Worm (Caenorhabditis elegans) whole organism, mixed stage, embryonic: ENCODE measurements around the gene T02H6.6.

Experiments
- ceh-43 ChIP-seq: fragments of 200-800 bp; sonication (Bioruptor generic); optimal IDR thresholded peaks from 2 replicates; lab custom pipeline; 2018; ENCODE audit warnings: mild to moderate bottlenecking, missing genetic modification characterization, moderate library complexity, missing compliant biosample characterization
- ceh-83 ChIP-seq: fragments of 200-800 bp; sonication (Bioruptor generic); optimal IDR thresholded peaks from 2 replicates; lab custom pipeline; 2018; ENCODE audit warnings: mild to moderate bottlenecking, missing genetic modification characterization, missing compliant biosample characterization
- ces-1 ChIP-seq: fragments of 150-350 bp; optimal IDR thresholded peaks from 2 replicates; lab custom pipeline; 2014; ENCODE audit warnings: missing biosample characterization, missing genetic modification reagents, missing genetic modification characterization
- drap-1 ChIP-seq: fragments of 200-800 bp; sonication (Bioruptor generic); optimal IDR thresholded peaks from 3 replicates; lab custom pipeline; 2018; ENCODE audit warnings: mild to moderate bottlenecking, missing genetic modification characterization, missing compliant biosample characterization
- elt-3 ChIP-seq: fragments of 150-350 bp; optimal IDR thresholded peaks from 2 replicates; lab custom pipeline; 2014; ENCODE audit warnings: missing biosample characterization, missing genetic modification characterization
- lsy-2 ChIP-seq: fragments of 150-350 bp; optimal IDR thresholded peaks from 2 replicates; lab custom pipeline; 2014; ENCODE audit warnings: missing biosample characterization, missing genetic modification characterization
- mep-1 ChIP-seq: fragments of 150-350 bp; optimal IDR thresholded peaks from 2 replicates; lab custom pipeline; 2017; ENCODE audit warnings: missing biosample characterization, missing genetic modification reagents, missing genetic modification characterization, inconsistent platforms
- mls-2 ChIP-seq: sonication (generic microtip); optimal IDR thresholded peaks from 2 replicates; lab custom pipeline; 2016; ENCODE audit warnings: mild to moderate bottlenecking, missing genetic modification characterization, moderate library complexity, missing compliant biosample characterization
- nhr-12 ChIP-seq: fragments of 150-350 bp; optimal IDR thresholded peaks from 2 replicates; lab custom pipeline; 2014; ENCODE audit warnings: missing biosample characterization, missing genetic modification characterization
- nhr-76 ChIP-seq: sonication (generic microtip); optimal IDR thresholded peaks from 2 replicates; lab custom pipeline; 2017; ENCODE audit warnings: missing biosample characterization, missing genetic modification characterization
- pha-4 ChIP-seq: fragments of 150-350 bp; optimal IDR thresholded peaks from 2 replicates; lab custom pipeline; 2018; ENCODE audit warnings: missing biosample characterization, missing genetic modification reagents, missing genetic modification characterization
- snpc-4 ChIP-seq: fragments of 150-350 bp; optimal IDR thresholded peaks from 2 replicates; lab custom pipeline; 2014; ENCODE audit warnings: missing biosample characterization, missing genetic modification characterization
- unc-120 ChIP-seq: sonication (generic microtip); optimal IDR thresholded peaks from 2 replicates; lab custom pipeline; 2017; ENCODE audit warnings: missing genetic modification characterization, missing compliant biosample characterization; ENCODE audit not compliant: poor library complexity, severe bottlenecking
- unc-62 ChIP-seq: fragments of 150-350 bp; optimal IDR thresholded peaks from 2 replicates; lab custom pipeline; 2014; ENCODE audit warnings: missing biosample characterization, missing genetic modification reagents, missing genetic modification characterization

- TF ChIP-seq snpc-4 (tag; lab: Kevin White, UChicago) (no peak), mep-1 (no peak), unc-62 (GFP tag; lab: Kevin White, UChicago) (no peak), unc-120 (tag; lab: Kevin White, UChicago) (no peak), ceh-83 (GFP tag; lab: Kevin White, UChicago) (no peak), mls-2 (no peak), nhr-76 (tag; lab: Kevin White, UChicago) (no peak), drap-1 (no peak), elt-3 (tag; lab: Kevin White, UChicago) (no peak), ceh-43 (no peak), ces-1 (no peak), nhr-12 (no peak), pha-4 (tag; lab: Kevin White, UChicago) (no peak), lsy-2 (tag; lab: Kevin White, UChicago) (no peak)
Measured at ce11 chrII:684811-685210, 1.2 kb downstream of the T02H6.6 start, which contains the start of gene T02H6.5.
